Worm (Caenorhabditis elegans): ENCODE measurements around the gene ptp-1.

ce11 chrIII:3619621-3620261 is 29.2 kb downstream of the ptp-1 start:
- TF ChIP-seq cog-1 (tag; optimal IDR thresholded peaks at IDR 0.05) (no peak), flt-1 (GFP tag; IDR thresholded peaks at IDR 0.05) (no peak), T22C8.4 (GFP tag; IDR thresholded peaks at IDR 0.05) (no peak), klf-2 (GFP tag; conservative IDR thresholded peaks at IDR 0.05) (no peak), ztf-29 (GFP tag; IDR thresholded peaks at IDR 0.05) (no peak), tab-1 (GFP tag; IDR thresholded peaks at IDR 0.05) (no peak)

All from whole organism, midembryonic.